Fruit fly (Drosophila melanogaster) whole organism, wandering third instar larva: ENCODE results near the gene CG5214.

Experiments
- CG32264 ChIP-seq: fragments of 200-800 bp; sonication (Bioruptor generic); optimal IDR thresholded peaks from 2 replicates; lab custom pipeline; 2016; ENCODE audit warnings: missing biosample characterization, missing genetic modification characterization
- GATAd ChIP-seq: sonication (Bioruptor generic); optimal IDR thresholded peaks from 2 replicates; lab custom pipeline; 2016; ENCODE audit warnings: missing biosample characterization, missing genetic modification characterization
- Hnf4 ChIP-seq: fragments of 200-800 bp; sonication (Bioruptor generic); optimal IDR thresholded peaks from 2 replicates; lab custom pipeline; 2016; ENCODE audit warnings: missing biosample characterization, mild to moderate bottlenecking, missing genetic modification characterization
- Hr78 ChIP-seq: fragments of >200 bp; optimal IDR thresholded peaks from 2 replicates; lab custom pipeline; 2017; ENCODE audit warnings: missing biosample characterization, missing genetic modification characterization
- Myc ChIP-seq: fragments of >200 bp; optimal IDR thresholded peaks from 2 replicates; lab custom pipeline; 2017
- lola ChIP-seq: fragments of >200 bp; optimal IDR thresholded peaks from 2 replicates; lab custom pipeline; 2017; ENCODE audit warnings: missing biosample characterization, missing genetic modification characterization
- psq ChIP-seq: fragments of 200-800 bp; sonication (Bioruptor generic); optimal IDR thresholded peaks from 3 replicates; lab custom pipeline; 2017; ENCODE audit warnings: missing biosample characterization, mild to moderate bottlenecking, missing genetic modification characterization, moderate library complexity

- no peak for TF ChIP-seq Hr78
- TF ChIP-seq lola (GFP tag; lab: Kevin White, UChicago) = no peak
- no peak for TF ChIP-seq CG32264
- no peak for TF ChIP-seq Myc (lab: Kevin White, UChicago)
- TF ChIP-seq psq (GFP tag; lab: Kevin White, UChicago) = no peak
- no peak for TF ChIP-seq Hnf4 (GFP tag; lab: Kevin White, UChicago)
- no peak for TF ChIP-seq GATAd (GFP tag; lab: Kevin White, UChicago)
Measured at dm6 chr3R:11222587-11222986, 21.5 kb upstream of the CG5214 start.
